Worm (Caenorhabditis elegans): Measurements from ENCODE around the gene frpr-1.

ce11 chrX:8117827-8118317 lies 11.6 kb downstream of the frpr-1 start:
- no peak for TF ChIP-seq skn-1 (tag; optimal IDR thresholded peaks at IDR 0.05)
- TF ChIP-seq zag-1 (tag; optimal IDR thresholded peaks at IDR 0.05), result no peak
- TF ChIP-seq unc-39 (tag; optimal IDR thresholded peaks at IDR 0.05), result no peak
